Fruit fly (Drosophila melanogaster) whole organism, embryonic: ENCODE measurements around the gene CG13248.

Experiments
- Aef1 ChIP-seq: fragments of 200-800 bp; sonication (Bioruptor generic); IDR thresholded peaks from 3 replicates; pipeline ENCODE4 v1.3.6; 2022; ENCODE audit warnings: missing biosample characterization, missing genetic modification characterization
- Atf6 ChIP-seq: fragments of 200-800 bp; sonication (Bioruptor generic); IDR thresholded peaks from 2 replicates; pipeline ENCODE4 v1.3.6; 2022; ENCODE audit warnings: missing biosample characterization, missing genetic modification characterization
- CG10366 ChIP-seq: fragments of 200-800 bp; sonication (Bioruptor generic); IDR thresholded peaks from 2 replicates; pipeline ENCODE4 v1.3.6; 2022; ENCODE audit warnings: missing biosample characterization, missing genetic modification characterization
- CG11504 ChIP-seq: fragments of 200-800 bp; sonication (Bioruptor generic); optimal IDR thresholded peaks from 3 replicates; lab custom pipeline; 2019; ENCODE audit warnings: missing biosample characterization, mild to moderate bottlenecking, missing genetic modification characterization, moderate library complexity
- CG11695 ChIP-seq: fragments of 200-800 bp; sonication (Bioruptor generic); IDR thresholded peaks from 3 replicates; pipeline ENCODE4 v1.3.6; 2022; ENCODE audit warnings: missing biosample characterization, missing genetic modification characterization
- CG11696 ChIP-seq: fragments of 200-800 bp; sonication (Bioruptor generic); IDR thresholded peaks from 2 replicates; pipeline ENCODE4 v1.3.6; 2022; ENCODE audit warnings: missing biosample characterization, missing genetic modification characterization
- CG12744 ChIP-seq: fragments of 200-800 bp; sonication (Bioruptor generic); optimal IDR thresholded peaks from 2 replicates; lab custom pipeline; 2016; ENCODE audit warnings: missing biosample characterization, missing genetic modification characterization
- CG12942 ChIP-seq: fragments of 200-800 bp; sonication (Bioruptor generic); optimal IDR thresholded peaks from 3 replicates; lab custom pipeline; 2016; ENCODE audit warnings: missing biosample characterization, missing genetic modification characterization
- CG13123 ChIP-seq: fragments of 200-800 bp; sonication (Bioruptor generic); optimal IDR thresholded peaks from 2 replicates; lab custom pipeline; 2016; ENCODE audit warnings: missing biosample characterization, missing genetic modification characterization
- CG13296 ChIP-seq: fragments of 200-800 bp; sonication (Bioruptor generic); optimal IDR thresholded peaks from 3 replicates; lab custom pipeline; 2018; ENCODE audit warnings: missing biosample characterization, mild to moderate bottlenecking, missing genetic modification characterization
- CG17328 ChIP-seq: fragments of 200-800 bp; sonication (Bioruptor generic); IDR thresholded peaks from 2 replicates; pipeline ENCODE4 v1.3.6; 2022; ENCODE audit warnings: missing biosample characterization, missing genetic modification characterization
- CG17802 ChIP-seq: fragments of 200-800 bp; sonication (Bioruptor generic); optimal IDR thresholded peaks from 2 replicates; lab custom pipeline; 2018; ENCODE audit warnings: missing biosample characterization, mild to moderate bottlenecking, missing genetic modification characterization, moderate library complexity
- CG2712 ChIP-seq: fragments of 200-800 bp; optimal IDR thresholded peaks from 3 replicates; lab custom pipeline; 2019; ENCODE audit warnings: missing biosample characterization, mild to moderate bottlenecking, missing genetic modification characterization, moderate library complexity
- CG30020 ChIP-seq: fragments of 200-800 bp; optimal IDR thresholded peaks from 2 replicates; lab custom pipeline; 2019; ENCODE audit warnings: missing biosample characterization, mild to moderate bottlenecking, missing genetic modification characterization, moderate library complexity
- CG31388 ChIP-seq: fragments of 200-800 bp; sonication (Bioruptor generic); optimal IDR thresholded peaks from 2 replicates; lab custom pipeline; 2016; ENCODE audit warnings: missing biosample characterization, missing genetic modification characterization
- CG34376 ChIP-seq: fragments of 200-800 bp; sonication (Bioruptor generic); optimal IDR thresholded peaks from 2 replicates; lab custom pipeline; 2018; ENCODE audit warnings: missing biosample characterization, mild to moderate bottlenecking, missing genetic modification characterization
- CG3995 ChIP-seq: fragments of 200-800 bp; sonication (Bioruptor generic); optimal IDR thresholded peaks from 3 replicates; lab custom pipeline; 2016; ENCODE audit warnings: missing biosample characterization, missing genetic modification characterization
- CG4424 ChIP-seq: fragments of 200-800 bp; sonication (Bioruptor generic); optimal IDR thresholded peaks from 3 replicates; lab custom pipeline; 2016; ENCODE audit warnings: missing biosample characterization, missing genetic modification characterization
- CG4820 ChIP-seq: fragments of 200-800 bp; sonication (Bioruptor generic); optimal IDR thresholded peaks from 3 replicates; lab custom pipeline; 2016; ENCODE audit warnings: missing biosample characterization, missing genetic modification characterization
- CG5180 ChIP-seq: fragments of 200-800 bp; sonication (Bioruptor generic); optimal IDR thresholded peaks from 3 replicates; lab custom pipeline; 2017; ENCODE audit warnings: missing biosample characterization, missing genetic modification characterization, mild to moderate bottlenecking, moderate library complexity, missing genetic modification reagents
- CG6175 ChIP-seq: fragments of 200-800 bp; sonication (Bioruptor generic); IDR thresholded peaks from 3 replicates; pipeline ENCODE4 v1.3.6; 2022; ENCODE audit warnings: missing biosample characterization, missing genetic modification characterization
- CG7372 ChIP-seq: fragments of 200-800 bp; sonication (Bioruptor generic); IDR thresholded peaks from 2 replicates; pipeline ENCODE4 v1.3.6; 2022; ENCODE audit warnings: missing biosample characterization, missing genetic modification characterization
- CG8089 ChIP-seq: fragments of 200-800 bp; sonication (Bioruptor generic); optimal IDR thresholded peaks from 3 replicates; lab custom pipeline; 2016; ENCODE audit warnings: missing biosample characterization, missing genetic modification characterization
- Camta ChIP-seq: fragments of 200-800 bp; sonication (Bioruptor generic); optimal IDR thresholded peaks from 2 replicates; lab custom pipeline; 2016; ENCODE audit warnings: missing biosample characterization, missing genetic modification characterization
- Dfd ChIP-seq, 2 experiments: fragments of >200 bp; optimal IDR thresholded peaks; 2 replicates each; lab custom pipeline; 2017; ENCODE audit warnings: missing biosample characterization in 2 of 2, missing genetic modification characterization in 2 of 2
- Dip3 ChIP-seq: fragments of 200-800 bp; sonication (Bioruptor generic); optimal IDR thresholded peaks from 3 replicates; lab custom pipeline; 2016; ENCODE audit warnings: missing biosample characterization, missing genetic modification characterization
- Dll ChIP-seq: fragments of 200-800 bp; sonication (Bioruptor generic); IDR thresholded peaks from 4 replicates; pipeline ENCODE4 v1.3.6; 2022; ENCODE audit warnings: missing biosample characterization, missing genetic modification characterization; ENCODE audit not compliant: partially characterized antibody
- Fer2 ChIP-seq: fragments of 200-800 bp; sonication (Bioruptor generic); optimal IDR thresholded peaks from 2 replicates; lab custom pipeline; 2018; ENCODE audit warnings: missing biosample characterization, mild to moderate bottlenecking, missing genetic modification characterization, moderate library complexity
- HmgD ChIP-seq: fragments of 200-800 bp; sonication (Bioruptor generic); optimal IDR thresholded peaks from 3 replicates; lab custom pipeline; 2016; ENCODE audit warnings: missing biosample characterization, missing genetic modification characterization
- Hmr ChIP-seq: fragments of 200-800 bp; sonication (Bioruptor generic); optimal IDR thresholded peaks from 3 replicates; lab custom pipeline; 2017; ENCODE audit warnings: mild to moderate bottlenecking, missing biosample characterization, missing genetic modification reagents, missing genetic modification characterization
- Hr3 ChIP-seq: fragments of 200-800 bp; sonication (Bioruptor generic); optimal IDR thresholded peaks from 3 replicates; lab custom pipeline; 2016; ENCODE audit warnings: missing biosample characterization, missing genetic modification characterization
- Opbp ChIP-seq: fragments of 200-800 bp; sonication (Bioruptor generic); IDR thresholded peaks from 3 replicates; pipeline ENCODE4 v1.3.6; 2022; ENCODE audit warnings: missing biosample characterization, missing genetic modification characterization; ENCODE audit not compliant: partially characterized antibody
- Pdp1 ChIP-seq, 2 experiments: fragments of 200-800 bp; sonication (Bioruptor generic); optimal IDR thresholded peaks; 3 replicates each; lab custom pipeline; 2016; ENCODE audit warnings: missing biosample characterization in 2 of 2, missing genetic modification characterization in 2 of 2, mild to moderate bottlenecking in 1 of 2, moderate library complexity in 1 of 2
- Ptx1 ChIP-seq: fragments of 200-800 bp; sonication (Bioruptor generic); IDR thresholded peaks from 2 replicates; pipeline ENCODE4 v1.3.6; 2022; ENCODE audit warnings: missing biosample characterization, missing genetic modification characterization
- Scr ChIP-seq: fragments of 200-800 bp; sonication (Bioruptor generic); IDR thresholded peaks from 2 replicates; pipeline ENCODE4 v1.3.6; 2022; ENCODE audit warnings: missing biosample characterization, missing genetic modification characterization; ENCODE audit not compliant: partially characterized antibody
- ac ChIP-seq: fragments of 200-800 bp; sonication (Bioruptor generic); optimal IDR thresholded peaks from 3 replicates; lab custom pipeline; 2017; ENCODE audit warnings: missing biosample characterization, mild to moderate bottlenecking, missing genetic modification characterization
- bigmax ChIP-seq: fragments of 200-800 bp; sonication (Bioruptor generic); optimal IDR thresholded peaks from 2 replicates; lab custom pipeline; 2018; ENCODE audit warnings: missing biosample characterization, mild to moderate bottlenecking, missing genetic modification characterization
- caup ChIP-seq: fragments of 200-800 bp; sonication (Bioruptor generic); optimal IDR thresholded peaks from 3 replicates; lab custom pipeline; 2017; ENCODE audit warnings: missing biosample characterization, mild to moderate bottlenecking, missing genetic modification characterization, moderate library complexity; ENCODE audit not compliant: severe bottlenecking
- dpn ChIP-seq, 2 experiments: fragments of 200-800 bp; sonication (Bioruptor generic); optimal IDR thresholded peaks; 3 replicates each; lab custom pipeline; 2016; ENCODE audit warnings: missing biosample characterization in 2 of 2, missing genetic modification characterization in 2 of 2
- jing ChIP-seq: fragments of 200-800 bp; sonication (Bioruptor generic); optimal IDR thresholded peaks from 2 replicates; lab custom pipeline; 2018; ENCODE audit warnings: missing biosample characterization, mild to moderate bottlenecking, missing genetic modification characterization
- ken ChIP-seq: fragments of 200-800 bp; sonication (Bioruptor generic); IDR thresholded peaks from 3 replicates; pipeline ENCODE4 v1.3.6; 2022; ENCODE audit warnings: missing biosample characterization, missing genetic modification characterization
- klu ChIP-seq: fragments of 200-800 bp; sonication (Bioruptor generic); IDR thresholded peaks from 2 replicates; pipeline ENCODE4 v1.3.6; 2022; ENCODE audit warnings: missing biosample characterization, missing genetic modification characterization
- lilli ChIP-seq: fragments of 200-800 bp; sonication (Bioruptor generic); optimal IDR thresholded peaks from 3 replicates; lab custom pipeline; 2016; ENCODE audit warnings: missing biosample characterization, missing genetic modification characterization
- mld ChIP-seq: fragments of 200-800 bp; sonication (Bioruptor generic); IDR thresholded peaks from 3 replicates; pipeline ENCODE4 v1.3.6; 2022; ENCODE audit warnings: missing biosample characterization, missing genetic modification characterization; ENCODE audit not compliant: partially characterized antibody
- peb ChIP-seq: fragments of 200-800 bp; sonication (Bioruptor generic); IDR thresholded peaks from 2 replicates; pipeline ENCODE4 v1.3.6; 2022; ENCODE audit warnings: missing biosample characterization, missing genetic modification characterization
- pum ChIP-seq: fragments of 200-800 bp; sonication (Bioruptor generic); optimal IDR thresholded peaks from 2 replicates; lab custom pipeline; 2016; ENCODE audit warnings: missing biosample characterization, missing genetic modification characterization
- sens-2 ChIP-seq: fragments of 200-800 bp; sonication (Bioruptor generic); IDR thresholded peaks from 2 replicates; pipeline ENCODE4 v1.3.6; 2022; ENCODE audit warnings: missing biosample characterization, missing genetic modification characterization
- wek ChIP-seq: fragments of 200-800 bp; sonication (Bioruptor generic); optimal IDR thresholded peaks from 3 replicates; lab custom pipeline; 2018; ENCODE audit warnings: missing biosample characterization, mild to moderate bottlenecking, missing genetic modification characterization, moderate library complexity
- wor ChIP-seq: fragments of 200-800 bp; sonication (Bioruptor generic); IDR thresholded peaks from 2 replicates; pipeline ENCODE4 v1.3.6; 2022; ENCODE audit warnings: missing biosample characterization, missing genetic modification characterization

The CG13248 gene

dm6 chr3L:20375878-20376563 is 34.3 kb downstream of the CG13248 start, which contains the start of the genes Ide and RhoBTB (continued):
- TF ChIP-seq Hr3 (GFP tag; lab: Kevin White, UChicago) (peak; percentile 88), CG7372 (GFP tag; lab: Robert Waterston, UW) (peak; percentile 85), klu (GFP tag; lab: Robert Waterston, UW) (peak; percentile 73), CG11695 (GFP tag; lab: Robert Waterston, UW) (no peak), lilli (peak; percentile 90), wor (no peak; the same call in 1 of the 2 replicates), CG12942 (GFP tag; lab: Kevin White, UChicago) (peak; percentile 80), dpn (GFP tag; optimal IDR thresholded peaks at IDR 0.05; lab: Kevin White, UChicago) (peak; percentile 83 to 88), wek (peak; percentile 37), peb (GFP tag; lab: Robert Waterston, UW) (no peak), Dfd (GFP tag; optimal IDR thresholded peaks at IDR 0.05; lab: Kevin White, UChicago) (peak in 1 of 2 experiments; percentile 10), sens-2 (0 out of 2 replicates have a peak, but pooled peaks have one; percentile 14), CG8089 (GFP tag; lab: Kevin White, UChicago) (peak; percentile 77), pum (GFP tag; lab: Kevin White, UChicago) (peak; percentile 91), CG2712 (tag; lab: Kevin White, UChicago) (peak; percentile 75), Atf6 (GFP tag; lab: Robert Waterston, UW) (peak; percentile 63; the same call in 1 of the 2 replicates), CG13123 (GFP tag; lab: Kevin White, UChicago) (peak; percentile 52), CG17802 (tag; lab: Kevin White, UChicago) (peak; percentile 25), CG13296 (GFP tag; lab: Kevin White, UChicago) (peak; percentile 57), CG11696 (GFP tag; lab: Robert Waterston, UW) (no peak), CG31388 (GFP tag; lab: Kevin White, UChicago) (peak; percentile 51), CG12744 (GFP tag; lab: Kevin White, UChicago) (peak; percentile 37), HmgD (GFP tag; lab: Kevin White, UChicago) (peak; percentile 72), Opbp (GFP tag; lab: Robert Waterston, UW) (no peak), CG3995 (peak; percentile 99), Dll (no peak), CG6175 (GFP tag; lab: Robert Waterston, UW) (no peak), CG34376 (peak; percentile 59), bigmax (GFP tag; lab: Kevin White, UChicago) (no peak), ac (GFP tag; lab: Kevin White, UChicago) (no peak), Hmr (peak; percentile 83), Camta (GFP tag; lab: Kevin White, UChicago) (peak; percentile 85), caup (GFP tag; lab: Kevin White, UChicago) (peak; percentile 59), Pdp1 (GFP tag; optimal IDR thresholded peaks at IDR 0.05; lab: Kevin White, UChicago) (peak; percentile 80 to 90), jing (GFP tag; lab: Kevin White, UChicago) (peak; percentile 26), CG17328 (GFP tag; lab: Robert Waterston, UW) (0 out of 2 replicates have a peak, but pooled peaks have one; percentile 38), CG4424 (GFP tag; lab: Kevin White, UChicago) (peak; percentile 66), Dip3 (peak; percentile 93), CG4820 (GFP tag; lab: Kevin White, UChicago) (peak; percentile 70), CG5180 (GFP tag; lab: Kevin White, UChicago) (no peak), Aef1 (GFP tag; lab: Robert Waterston, UW) (peak; percentile 78), ken (peak; percentile 46; the same call in 1 of the 3 replicates), Ptx1 (GFP tag; lab: Robert Waterston, UW) (peak; percentile 76), CG11504 (no peak), Fer2 (tag; lab: Kevin White, UChicago) (peak; percentile 81), CG10366 (0 out of 2 replicates have a peak, but pooled peaks have one; percentile 62), Scr (GFP tag; lab: Robert Waterston, UW) (0 out of 2 replicates have a peak, but pooled peaks have one; percentile 36), CG30020 (peak; percentile 66), mld (no peak)
